Worm (Caenorhabditis elegans) whole organism, young adult: ENCODE results near the gene F56D6.11.

Experiments used
- F57C9.4 ChIP-seq: sonication (generic microtip); optimal IDR thresholded peaks from 2 replicates; lab custom pipeline; 2017; ENCODE audit warnings: mild to moderate bottlenecking, missing genetic modification characterization, missing compliant biosample characterization
- Y53F4B.3 ChIP-seq: fragments of 200-800 bp; sonication (Bioruptor generic); IDR thresholded peaks from 2 replicates; pipeline ENCODE4 v1.3.6; 2022; ENCODE audit warnings: missing genetic modification reagents, missing genetic modification characterization, missing compliant biosample characterization
- him-1 ChIP-seq: sonication (generic microtip); optimal IDR thresholded peaks from 2 replicates; lab custom pipeline; 2016; ENCODE audit warnings: missing genotype, missing genetic modification reagents, missing genetic modification characterization, missing compliant biosample characterization
- unc-130 ChIP-seq: sonication (generic microtip); optimal IDR thresholded peaks from 2 replicates; lab custom pipeline; 2016; ENCODE audit warnings: missing genetic modification reagents, missing genetic modification characterization, missing compliant biosample characterization
- unc-62 ChIP-seq: fragments of 150-350 bp; optimal IDR thresholded peaks from 2 replicates; lab custom pipeline; 2014; ENCODE audit warnings: missing biosample characterization, missing genetic modification reagents, missing genetic modification characterization

ce11 chrIV:3909114-3909513 is 2.8 kb upstream of the F56D6.11 start, which contains the start of gene F56D6.13:
- TF ChIP-seq F57C9.4 (tag; lab: Kevin White, UChicago) (no peak), unc-62 (GFP tag; lab: Kevin White, UChicago) (no peak), Y53F4B.3 (GFP tag; lab: Robert Waterston, UW) (no peak), him-1 (tag; lab: Kevin White, UChicago) (no peak), unc-130 (GFP tag; lab: Kevin White, UChicago) (no peak)
